Worm (Caenorhabditis elegans) whole organism, L1 larva: ENCODE results near the gene C06E4.8.
A peak's percentile ranks its signal among the peaks of the same experiment; 100 is the strongest.

Experiments
- C04F5.9 ChIP-seq: sonication (generic microtip); optimal IDR thresholded peaks from 2 replicates; lab custom pipeline; 2016; ENCODE audit warnings: missing genetic modification characterization, missing compliant biosample characterization
- C34B4.2 ChIP-seq: sonication (generic microtip); optimal IDR thresholded peaks from 2 replicates; lab custom pipeline; 2017; ENCODE audit warnings: mild to moderate bottlenecking, missing genetic modification characterization, missing compliant biosample characterization
- F16B12.6 ChIP-seq: fragments of 150-350 bp; optimal IDR thresholded peaks from 2 replicates; lab custom pipeline; 2014; ENCODE audit warnings: missing biosample characterization, missing genetic modification characterization
- Y116A8C.19 ChIP-seq: sonication (generic microtip); optimal IDR thresholded peaks from 2 replicates; lab custom pipeline; 2016; ENCODE audit warnings: missing compliant biosample characterization, missing genetic modification characterization, borderline replicate concordance
- alr-1 ChIP-seq: fragments of 200-800 bp; sonication (Bioruptor generic); optimal IDR thresholded peaks from 2 replicates; lab custom pipeline; 2018; ENCODE audit warnings: borderline replicate concordance, mild to moderate bottlenecking, missing genetic modification characterization, missing compliant biosample characterization
- ama-1 ChIP-seq: fragments of 150-350 bp; optimal IDR thresholded peaks from 2 replicates; lab custom pipeline; 2014
- blmp-1 ChIP-seq: fragments of 150-350 bp; optimal IDR thresholded peaks from 2 replicates; lab custom pipeline; 2014; ENCODE audit warnings: missing biosample characterization, missing genetic modification characterization
- ceh-63 ChIP-seq: fragments of 200-800 bp; sonication (Bioruptor generic); optimal IDR thresholded peaks from 2 replicates; lab custom pipeline; 2018; ENCODE audit warnings: mild to moderate bottlenecking, missing genetic modification characterization, missing compliant biosample characterization
- ceh-82 ChIP-seq, 3 experiments: fragments of 150-350 bp in 1 of 3; sonication (generic microtip) in 2 of 3; optimal IDR thresholded peaks; 2 replicates each; lab custom pipeline; 2014 to 2017; ENCODE audit warnings: missing biosample characterization in 3 of 3, missing genetic modification characterization in 3 of 3
- ceh-88 ChIP-seq: fragments of 200-800 bp; sonication (Bioruptor generic); IDR thresholded peaks from 2 replicates; pipeline ENCODE4 v1.3.6; 2022; ENCODE audit warnings: missing genetic modification characterization, missing compliant biosample characterization
- ceh-90 ChIP-seq: sonication (generic microtip); optimal IDR thresholded peaks from 2 replicates; lab custom pipeline; 2016; ENCODE audit warnings: missing genetic modification characterization, missing compliant biosample characterization
- ces-1 ChIP-seq: fragments of 150-350 bp; optimal IDR thresholded peaks from 2 replicates; lab custom pipeline; 2014; ENCODE audit warnings: missing biosample characterization, missing genetic modification reagents, missing genetic modification characterization
- dsc-1 ChIP-seq: sonication (generic microtip); optimal IDR thresholded peaks from 2 replicates; lab custom pipeline; 2016; ENCODE audit warnings: mild to moderate bottlenecking, missing genetic modification characterization, missing compliant biosample characterization
- efl-1 ChIP-seq, 4 experiments: fragments of 150-350 bp; optimal IDR thresholded peaks in 3 of 4; peaks in 1 of 4; 1 replicate in 1 of 4; 2 replicates in 3 of 4; lab custom pipeline; 2014; ENCODE audit warnings: missing biosample characterization in 2 of 4, missing genetic modification characterization in 2 of 4, missing genetic modification reagents in 2 of 4
- efl-3 ChIP-seq: fragments of 200-800 bp; sonication (Bioruptor generic); optimal IDR thresholded peaks from 2 replicates; lab custom pipeline; 2018; ENCODE audit warnings: mild to moderate bottlenecking, missing genetic modification characterization, missing compliant biosample characterization
- egl-27 ChIP-seq, 2 experiments: fragments of 150-350 bp in 1 of 2; sonication (generic microtip); optimal IDR thresholded peaks; 3 replicates each; lab custom pipeline; 2017 to 2018; ENCODE audit warnings: missing biosample characterization in 2 of 2, missing genetic modification characterization in 2 of 2, missing genetic modification reagents in 2 of 2
- elt-2 ChIP-seq: sonication (generic microtip); optimal IDR thresholded peaks from 2 replicates; lab custom pipeline; 2016; ENCODE audit warnings: missing genetic modification characterization, mild to moderate bottlenecking, inconsistent platforms, missing compliant biosample characterization, missing genetic modification reagents
- fkh-4 ChIP-seq: sonication (generic microtip); optimal IDR thresholded peaks from 2 replicates; lab custom pipeline; 2016; ENCODE audit warnings: missing compliant biosample characterization, missing genetic modification characterization, borderline replicate concordance
- hpl-2 ChIP-seq: fragments of 150-350 bp; optimal IDR thresholded peaks from 2 replicates; lab custom pipeline; 2014; ENCODE audit warnings: missing biosample characterization, missing genetic modification reagents, missing genetic modification characterization
- jun-1 ChIP-seq: fragments of 150-350 bp; optimal IDR thresholded peaks from 2 replicates; lab custom pipeline; 2014; ENCODE audit warnings: missing biosample characterization, missing genetic modification reagents, missing genetic modification characterization
- lin-14 ChIP-seq: fragments of 200-800 bp; sonication (Bioruptor generic); optimal IDR thresholded peaks from 2 replicates; lab custom pipeline; 2018; ENCODE audit warnings: mild to moderate bottlenecking, missing genetic modification characterization, moderate library complexity, missing compliant biosample characterization
- lin-35 ChIP-seq, 2 experiments: fragments of 150-350 bp; optimal IDR thresholded peaks; 2 replicates each; lab custom pipeline; 2014; ENCODE audit warnings: missing biosample characterization in 2 of 2, missing genetic modification characterization in 2 of 2, missing genetic modification reagents in 2 of 2
- lin-39 ChIP-seq: fragments of 150-350 bp; optimal IDR thresholded peaks from 2 replicates; lab custom pipeline; 2014; ENCODE audit warnings: missing biosample characterization, missing genetic modification reagents, missing genetic modification characterization
- lir-3 ChIP-seq: sonication (generic microtip); optimal IDR thresholded peaks from 2 replicates; lab custom pipeline; 2016; ENCODE audit warnings: mild to moderate bottlenecking, missing genetic modification characterization, moderate library complexity, missing compliant biosample characterization; ENCODE audit not compliant: poor library complexity
- lsy-2 ChIP-seq, 2 experiments: fragments of 150-350 bp; optimal IDR thresholded peaks; 2 replicates each; lab custom pipeline; 2014; ENCODE audit warnings: missing biosample characterization in 2 of 2, missing genetic modification characterization in 2 of 2
- mab-9 ChIP-seq: fragments of 200-800 bp; sonication (Bioruptor generic); IDR thresholded peaks from 2 replicates; pipeline ENCODE4 v1.3.6; 2022; ENCODE audit warnings: missing genetic modification reagents, missing genetic modification characterization, missing compliant biosample characterization
- mdl-1 ChIP-seq, 2 experiments: fragments of 150-350 bp; optimal IDR thresholded peaks; 2 replicates each; lab custom pipeline; 2014 to 2017; ENCODE audit warnings: missing biosample characterization in 2 of 2, missing genetic modification characterization in 2 of 2, inconsistent platforms in 1 of 2
- mef-2 ChIP-seq: fragments of 150-350 bp; optimal IDR thresholded peaks from 2 replicates; lab custom pipeline; 2014; ENCODE audit warnings: missing biosample characterization, missing genetic modification characterization
- nhr-11 ChIP-seq: fragments of 150-350 bp; optimal IDR thresholded peaks from 2 replicates; lab custom pipeline; 2014; ENCODE audit warnings: missing biosample characterization, missing genetic modification characterization
- nhr-12 ChIP-seq: sonication (generic microtip); optimal IDR thresholded peaks from 2 replicates; lab custom pipeline; 2017; ENCODE audit warnings: missing biosample characterization, missing genetic modification characterization
- nhr-19 ChIP-seq: fragments of 200-800 bp; sonication (Bioruptor generic); conservative IDR thresholded peaks from 2 replicates; pipeline ENCODE4 v1.3.6; 2022; ENCODE audit warnings: missing genetic modification characterization, missing compliant biosample characterization
- nhr-20 ChIP-seq: sonication (generic microtip); optimal IDR thresholded peaks from 2 replicates; lab custom pipeline; 2016; ENCODE audit warnings: mild to moderate bottlenecking, missing genetic modification characterization, missing compliant biosample characterization
- nhr-47 ChIP-seq: sonication (generic microtip); optimal IDR thresholded peaks from 2 replicates; lab custom pipeline; 2016; ENCODE audit warnings: mild to moderate bottlenecking, missing genetic modification characterization, moderate library complexity, missing compliant biosample characterization
- nhr-77 ChIP-seq: fragments of 150-350 bp; optimal IDR thresholded peaks from 2 replicates; lab custom pipeline; 2014; ENCODE audit warnings: missing biosample characterization, missing genetic modification characterization
- nhr-84 ChIP-seq: sonication (generic microtip); optimal IDR thresholded peaks from 2 replicates; lab custom pipeline; 2017; ENCODE audit warnings: missing biosample characterization, missing genetic modification characterization
- nhr-90 ChIP-seq: sonication (generic microtip); optimal IDR thresholded peaks from 2 replicates; lab custom pipeline; 2016; ENCODE audit warnings: mild to moderate bottlenecking, missing genetic modification characterization, missing compliant biosample characterization; ENCODE audit not compliant: poor library complexity
- pag-3 ChIP-seq: sonication (generic microtip); optimal IDR thresholded peaks from 2 replicates; lab custom pipeline; 2017; ENCODE audit warnings: missing genetic modification characterization, mild to moderate bottlenecking, missing compliant biosample characterization, antibody characterized with exemption, borderline replicate concordance; ENCODE audit not compliant: insufficient read depth
- pax-3 ChIP-seq: fragments of 200-800 bp; sonication (Bioruptor generic); optimal IDR thresholded peaks from 2 replicates; lab custom pipeline; 2018; ENCODE audit warnings: mild to moderate bottlenecking, missing genetic modification characterization, moderate library complexity, missing compliant biosample characterization
- rnt-1 ChIP-seq: sonication (generic microtip); optimal IDR thresholded peaks from 2 replicates; lab custom pipeline; 2016; ENCODE audit warnings: mild to moderate bottlenecking, missing genetic modification characterization, moderate library complexity, missing compliant biosample characterization
- snu-23 ChIP-seq: sonication (generic microtip); optimal IDR thresholded peaks from 2 replicates; lab custom pipeline; 2016; ENCODE audit warnings: missing genetic modification characterization, missing compliant biosample characterization
- sox-4 ChIP-seq: sonication (generic microtip); optimal IDR thresholded peaks from 2 replicates; lab custom pipeline; 2016; ENCODE audit warnings: missing genetic modification characterization, missing compliant biosample characterization
- sptf-1 ChIP-seq: fragments of 150-350 bp; optimal IDR thresholded peaks from 2 replicates; lab custom pipeline; 2014; ENCODE audit warnings: missing biosample characterization, missing genetic modification characterization
- tlp-1 ChIP-seq: fragments of 150-350 bp; optimal IDR thresholded peaks from 2 replicates; lab custom pipeline; 2014; ENCODE audit warnings: missing biosample characterization, missing genetic modification characterization
- unc-98 ChIP-seq: fragments of 200-800 bp; sonication (Bioruptor generic); IDR thresholded peaks from 2 replicates; pipeline ENCODE4 v1.3.6; 2022; ENCODE audit warnings: missing genetic modification characterization, missing compliant biosample characterization
- vab-15 ChIP-seq: sonication (generic microtip); optimal IDR thresholded peaks from 2 replicates; lab custom pipeline; 2017; ENCODE audit warnings: missing genotype, mild to moderate bottlenecking, missing genetic modification characterization, missing compliant biosample characterization
- ztf-11 ChIP-seq, 2 experiments: sonication (generic microtip); optimal IDR thresholded peaks; 2 replicates each; lab custom pipeline; 2016 to 2017; ENCODE audit warnings: missing genetic modification characterization in 2 of 2, missing biosample characterization in 1 of 2, missing compliant biosample characterization in 1 of 2

Gene C06E4.8

DNA sequence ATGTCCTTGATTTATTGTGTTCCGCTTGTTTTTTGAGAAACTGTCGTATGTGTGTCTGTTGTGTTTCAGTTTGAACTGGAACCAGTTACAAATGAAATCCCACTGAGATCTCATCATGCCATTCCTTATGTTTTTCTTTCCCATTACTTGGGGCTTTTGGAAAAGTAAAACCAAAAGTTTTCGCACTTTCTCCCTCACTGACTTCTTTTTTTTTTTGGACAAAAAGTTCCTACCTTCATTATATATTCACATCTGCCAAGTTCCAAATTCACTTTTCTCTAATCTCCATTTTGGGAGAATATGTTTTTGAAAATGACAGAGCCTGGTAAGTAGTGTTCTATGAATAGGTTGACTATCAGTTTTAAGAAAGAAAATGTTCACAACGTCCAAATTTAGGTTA is 9.0 kb downstream of the C06E4.8 start, which contains the start of gene C06E4.2:
Gene C06E4.2, plus strand, starts transcription at position 301 of the 400 bp plus-strand sequence.
- TF ChIP-seq lsy-2 (tag; optimal IDR thresholded peaks at IDR 0.05; lab: Kevin White, UChicago) (no peak), nhr-12 (tag; lab: Kevin White, UChicago) (no peak), ceh-63 (GFP tag; lab: Kevin White, UChicago) (no peak), tlp-1 (no peak), nhr-19 (no peak), C34B4.2 (no peak), pax-3 (tag; lab: Kevin White, UChicago) (no peak), nhr-11 (tag; lab: Kevin White, UChicago) (no peak), egl-27 (tag; optimal IDR thresholded peaks at IDR 0.05; lab: Kevin White, UChicago) (no peak), alr-1 (no peak), nhr-77 (no peak), dsc-1 (no peak), mdl-1 (tag; optimal IDR thresholded peaks at IDR 0.05; lab: Kevin White, UChicago) (no peak), ceh-82 (tag; optimal IDR thresholded peaks at IDR 0.05; lab: Kevin White, UChicago) (no peak), jun-1 (tag; lab: Kevin White, UChicago) (no peak), ces-1 (GFP tag; lab: Kevin White, UChicago) (no peak)

- TF ChIP-seq nhr-47 (tag; lab: Kevin White, UChicago): peak; percentile 11
- no peak for TF ChIP-seq ceh-88 (GFP tag; lab: Robert Waterston, UW)
- no peak for TF ChIP-seq lin-39 (tag; lab: Kevin White, UChicago)
- TF ChIP-seq efl-1 (optimal IDR thresholded peaks at IDR 0.05; lab: Kevin White, UChicago): no peak
- peak in 1 of 2 experiments; percentile 8 for TF ChIP-seq efl-1 (GFP tag; optimal IDR thresholded peaks at IDR 0.05 in 1 of 2; lab: Kevin White, UChicago)
- peak; percentile 3 for TF ChIP-seq elt-2 (tag; lab: Kevin White, UChicago)
- TF ChIP-seq pax-3 (tag; lab: Kevin White, UChicago): no peak
- no peak for TF ChIP-seq sox-4 (tag; lab: Kevin White, UChicago)
- TF ChIP-seq tlp-1: no peak
- TF ChIP-seq pag-3 (tag; lab: Kevin White, UChicago): no peak
- TF ChIP-seq ztf-11 (tag; optimal IDR thresholded peaks at IDR 0.05; lab: Kevin White, UChicago): no peak
- TF ChIP-seq vab-15 (tag; lab: Kevin White, UChicago): no peak
- TF ChIP-seq Y116A8C.19 (tag; lab: Kevin White, UChicago): no peak
- TF ChIP-seq alr-1: no peak
- TF ChIP-seq snu-23: peak; percentile 27
- no peak for TF ChIP-seq nhr-84
- TF ChIP-seq hpl-2 (GFP tag; lab: Kevin White, UChicago): no peak
- TF ChIP-seq mab-9 (GFP tag; lab: Robert Waterston, UW): no peak
- peak; percentile 2 for TF ChIP-seq nhr-20 (tag; lab: Kevin White, UChicago)
- TF ChIP-seq efl-3 (GFP tag; lab: Kevin White, UChicago): no peak
- TF ChIP-seq fkh-4 (tag; lab: Kevin White, UChicago): no peak
- TF ChIP-seq ceh-90: no peak
- TF ChIP-seq nhr-90 (tag; lab: Kevin White, UChicago): peak; percentile 18
- TF ChIP-seq lin-14 (GFP tag; lab: Kevin White, UChicago): peak; percentile 43
- no peak for TF ChIP-seq blmp-1 (tag; lab: Kevin White, UChicago)
- no peak for TF ChIP-seq sptf-1 (tag; lab: Kevin White, UChicago)
- TF ChIP-seq, all 84 proteins: peak for 7
Observed at ce11 chrIV:7274969-7275548, 10.6 kb downstream of the C06E4.8 start.

DNA sequence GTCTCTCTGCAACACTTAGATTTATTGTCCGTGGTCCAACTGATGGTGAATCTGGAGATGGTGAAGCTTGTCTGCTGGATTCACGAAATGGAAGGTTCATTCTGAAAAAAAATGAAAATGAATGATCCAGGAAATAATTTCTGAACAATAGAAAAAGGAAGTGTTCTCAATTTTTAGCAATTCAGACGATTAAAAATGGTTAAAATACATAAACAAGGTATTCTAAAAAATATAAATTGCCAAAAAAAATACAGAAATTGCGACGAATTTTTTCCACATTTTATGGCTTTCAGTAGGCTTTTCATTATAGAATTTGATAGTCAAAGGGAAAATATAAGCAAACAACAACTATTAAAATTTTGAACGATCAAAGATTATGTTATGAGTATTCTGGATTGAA is 22.5 kb downstream of the C06E4.8 start, which contains the start of gene glb-2:
Gene glb-2, minus strand, starts transcription at position 101 of the 400 bp plus-strand sequence.
- TF ChIP-seq F16B12.6 (tag; lab: Kevin White, UChicago) (no peak), mef-2 (tag; lab: Kevin White, UChicago) (no peak), fkh-4 (tag; lab: Kevin White, UChicago) (no peak), lin-14 (GFP tag; lab: Kevin White, UChicago) (no peak), efl-1 (optimal IDR thresholded peaks at IDR 0.05; lab: Kevin White, UChicago) (no peak), efl-1 (GFP tag; optimal IDR thresholded peaks at IDR 0.05 in 1 of 2; lab: Kevin White, UChicago) (no peak), lir-3 (tag; lab: Kevin White, UChicago) (no peak), rnt-1 (tag; lab: Kevin White, UChicago) (no peak), ama-1 (no peak), mab-9 (GFP tag; lab: Robert Waterston, UW) (no peak), unc-98 (no peak), C04F5.9 (tag; lab: Kevin White, UChicago) (no peak), lin-35 (GFP tag; optimal IDR thresholded peaks at IDR 0.05; lab: Kevin White, UChicago) (no peak), nhr-20 (tag; lab: Kevin White, UChicago) (no peak)
